Worm (Caenorhabditis elegans) whole organism, late embryonic: Measurements from ENCODE around the gene ZK512.1.

Source experiments
- C08G9.2 ChIP-seq: sonication (generic microtip); optimal IDR thresholded peaks from 2 replicates; lab custom pipeline; 2016; ENCODE audit warnings: mild to moderate bottlenecking, missing genetic modification characterization, moderate library complexity, missing compliant biosample characterization
- F13H6.1 ChIP-seq: sonication (generic microtip); optimal IDR thresholded peaks from 2 replicates; lab custom pipeline; 2016; ENCODE audit warnings: missing genetic modification characterization, missing compliant biosample characterization
- K09A11.1 ChIP-seq: sonication (generic microtip); optimal IDR thresholded peaks from 2 replicates; lab custom pipeline; 2017; ENCODE audit warnings: antibody characterized with exemption, mild to moderate bottlenecking, missing genetic modification characterization, missing compliant biosample characterization; ENCODE audit not compliant: insufficient read depth
- Y22D7AL.16 ChIP-seq: sonication (generic microtip); optimal IDR thresholded peaks from 2 replicates; lab custom pipeline; 2016; ENCODE audit warnings: missing genetic modification characterization, missing compliant biosample characterization
- ahr-1 ChIP-seq: sonication (generic microtip); optimal IDR thresholded peaks from 2 replicates; lab custom pipeline; 2016; ENCODE audit warnings: missing genetic modification characterization, missing compliant biosample characterization
- ceh-14 ChIP-seq: sonication (generic microtip); optimal IDR thresholded peaks from 2 replicates; lab custom pipeline; 2016; ENCODE audit warnings: missing genotype, missing genetic modification characterization, missing compliant biosample characterization
- ceh-18 ChIP-seq: sonication (generic microtip); optimal IDR thresholded peaks from 2 replicates; lab custom pipeline; 2016; ENCODE audit warnings: missing genetic modification characterization, missing compliant biosample characterization
- ceh-31 ChIP-seq: sonication (generic microtip); optimal IDR thresholded peaks from 2 replicates; lab custom pipeline; 2016; ENCODE audit warnings: missing genetic modification characterization, missing compliant biosample characterization
- ceh-45 ChIP-seq: fragments of 200-800 bp; sonication (Bioruptor generic); IDR thresholded peaks from 2 replicates; pipeline ENCODE4 v1.3.6; 2022; ENCODE audit warnings: missing genetic modification reagents, missing genetic modification characterization, missing compliant biosample characterization
- ceh-48 ChIP-seq: sonication (generic microtip); optimal IDR thresholded peaks from 2 replicates; lab custom pipeline; 2016; ENCODE audit warnings: missing genetic modification characterization, inconsistent platforms, missing compliant biosample characterization
- ceh-9 ChIP-seq: sonication (generic microtip); optimal IDR thresholded peaks from 2 replicates; lab custom pipeline; 2016; ENCODE audit warnings: mild to moderate bottlenecking, missing genetic modification characterization, inconsistent platforms, missing compliant biosample characterization
- che-1 ChIP-seq: sonication (generic microtip); optimal IDR thresholded peaks from 2 replicates; lab custom pipeline; 2016; ENCODE audit warnings: mild to moderate bottlenecking, missing genetic modification characterization, missing compliant biosample characterization
- dmd-4 ChIP-seq: sonication (generic microtip); optimal IDR thresholded peaks from 2 replicates; lab custom pipeline; 2016; ENCODE audit warnings: borderline replicate concordance, missing genetic modification characterization, missing compliant biosample characterization
- dve-1 ChIP-seq: sonication (generic microtip); optimal IDR thresholded peaks from 2 replicates; lab custom pipeline; 2017; ENCODE audit warnings: antibody characterized with exemption, mild to moderate bottlenecking, missing genetic modification characterization, missing compliant biosample characterization
- elt-2 ChIP-seq: sonication (generic microtip); optimal IDR thresholded peaks from 2 replicates; lab custom pipeline; 2016; ENCODE audit warnings: missing genetic modification reagents, missing genetic modification characterization, missing compliant biosample characterization
- elt-4 ChIP-seq: sonication (generic microtip); optimal IDR thresholded peaks from 2 replicates; lab custom pipeline; 2016; ENCODE audit warnings: missing genetic modification characterization, missing compliant biosample characterization
- ets-4 ChIP-seq: sonication (generic microtip); optimal IDR thresholded peaks from 2 replicates; lab custom pipeline; 2016; ENCODE audit warnings: missing genetic modification characterization, missing compliant biosample characterization
- fkh-6 ChIP-seq: sonication (generic microtip); optimal IDR thresholded peaks from 2 replicates; lab custom pipeline; 2016; ENCODE audit warnings: missing genetic modification characterization, missing compliant biosample characterization
- hlh-30 ChIP-seq: sonication (generic microtip); optimal IDR thresholded peaks from 2 replicates; lab custom pipeline; 2017; ENCODE audit warnings: antibody characterized with exemption, missing genetic modification characterization, missing compliant biosample characterization; ENCODE audit not compliant: insufficient read depth
- lin-11 ChIP-seq: fragments of 200-800 bp; sonication (Bioruptor generic); optimal IDR thresholded peaks from 2 replicates; lab custom pipeline; 2018; ENCODE audit warnings: mild to moderate bottlenecking, missing genetic modification characterization, missing compliant biosample characterization
- nfya-1 ChIP-seq: sonication (generic microtip); optimal IDR thresholded peaks from 2 replicates; lab custom pipeline; 2017; ENCODE audit warnings: missing genetic modification characterization, mild to moderate bottlenecking, missing compliant biosample characterization, antibody characterized with exemption, moderate library complexity
- nhr-232 ChIP-seq: sonication (generic microtip); optimal IDR thresholded peaks from 2 replicates; lab custom pipeline; 2016; ENCODE audit warnings: missing genetic modification characterization, missing compliant biosample characterization
- npax-4 ChIP-seq: sonication (generic microtip); optimal IDR thresholded peaks from 2 replicates; lab custom pipeline; 2016; ENCODE audit warnings: missing genetic modification characterization, missing compliant biosample characterization
- odd-2 ChIP-seq: sonication (generic microtip); optimal IDR thresholded peaks from 2 replicates; lab custom pipeline; 2017; ENCODE audit warnings: antibody characterized with exemption, mild to moderate bottlenecking, missing genetic modification characterization, missing compliant biosample characterization
- pag-3 ChIP-seq: sonication (generic microtip); optimal IDR thresholded peaks from 2 replicates; lab custom pipeline; 2016; ENCODE audit warnings: missing compliant biosample characterization, missing genetic modification characterization, borderline replicate concordance
- pat-9 ChIP-seq: fragments of 200-800 bp; sonication (Bioruptor generic); optimal IDR thresholded peaks from 2 replicates; lab custom pipeline; 2018; ENCODE audit warnings: mild to moderate bottlenecking, missing genetic modification characterization, moderate library complexity, missing compliant biosample characterization
- pha-2 ChIP-seq: sonication (generic microtip); optimal IDR thresholded peaks from 2 replicates; lab custom pipeline; 2017; ENCODE audit warnings: mild to moderate bottlenecking, missing genetic modification characterization, missing compliant biosample characterization
- pha-4 ChIP-seq: fragments of 150-350 bp; optimal IDR thresholded peaks from 2 replicates; lab custom pipeline; 2018; ENCODE audit warnings: missing biosample characterization, missing genetic modification reagents, missing genetic modification characterization
- pros-1 ChIP-seq: fragments of 150-350 bp; optimal IDR thresholded peaks from 2 replicates; lab custom pipeline; 2014; ENCODE audit warnings: missing biosample characterization, missing genetic modification reagents, missing genetic modification characterization
- sox-4 ChIP-seq: sonication (generic microtip); optimal IDR thresholded peaks from 2 replicates; lab custom pipeline; 2017; ENCODE audit warnings: mild to moderate bottlenecking, missing genetic modification characterization, inconsistent platforms, missing compliant biosample characterization
- tbx-2 ChIP-seq: sonication (generic microtip); optimal IDR thresholded peaks from 2 replicates; lab custom pipeline; 2016; ENCODE audit warnings: missing genetic modification characterization, missing compliant biosample characterization
- ttx-3 ChIP-seq: sonication (generic microtip); optimal IDR thresholded peaks from 2 replicates; lab custom pipeline; 2016; ENCODE audit warnings: missing genetic modification reagents, missing genetic modification characterization, missing compliant biosample characterization
- unc-42 ChIP-seq: sonication (generic microtip); optimal IDR thresholded peaks from 2 replicates; lab custom pipeline; 2016; ENCODE audit warnings: missing genotype, missing genetic modification characterization, missing compliant biosample characterization
- unc-86 ChIP-seq: sonication (generic microtip); optimal IDR thresholded peaks from 2 replicates; lab custom pipeline; 2016; ENCODE audit warnings: missing genetic modification characterization, missing compliant biosample characterization
- zip-5 ChIP-seq: sonication (generic microtip); optimal IDR thresholded peaks from 2 replicates; lab custom pipeline; 2016; ENCODE audit warnings: missing genetic modification characterization, missing compliant biosample characterization

ZK512.1 gene

DNA sequence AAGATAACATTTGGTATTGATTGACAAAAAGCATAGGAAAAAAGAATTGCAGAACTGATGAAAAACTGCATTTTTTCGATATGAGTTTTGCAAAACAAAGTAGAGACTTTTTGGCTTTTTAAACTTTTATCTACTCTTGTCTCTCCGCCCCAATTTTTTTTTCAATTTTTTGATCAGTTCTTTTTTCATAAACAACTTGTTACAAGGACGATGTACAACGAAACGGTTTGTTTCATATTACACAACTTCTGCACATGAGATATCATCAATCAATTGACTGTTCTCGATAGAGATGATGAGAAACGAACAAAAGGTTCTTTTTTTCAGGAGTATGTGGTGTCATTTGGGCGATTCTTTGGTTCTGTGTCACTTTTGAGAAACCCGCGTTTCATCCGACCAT, 23.9 kb downstream of the ZK512.1 start, which contains the start of gene ZK512.7:
Gene ZK512.7, minus strand, starts transcription at position 101 of the 400 bp plus-strand sequence.
- TF ChIP-seq unc-86 (tag; lab: Kevin White, UChicago) (no peak), ceh-14 (tag; lab: Kevin White, UChicago) (no peak), pat-9 (tag; lab: Kevin White, UChicago) (no peak), odd-2 (no peak), pha-2 (no peak), hlh-30 (no peak), C08G9.2 (tag; lab: Kevin White, UChicago) (no peak), ceh-31 (tag; lab: Kevin White, UChicago) (no peak), elt-4 (tag; lab: Kevin White, UChicago) (no peak), ceh-18 (tag; lab: Kevin White, UChicago) (no peak), dve-1 (no peak), elt-2 (tag; lab: Kevin White, UChicago) (no peak), ahr-1 (no peak), lin-11 (tag; lab: Kevin White, UChicago) (no peak), tbx-2 (tag; lab: Kevin White, UChicago) (no peak), pha-4 (tag; lab: Kevin White, UChicago) (no peak)

- TF ChIP-seq dmd-4 (no peak), pat-9 (tag; lab: Kevin White, UChicago) (no peak), pag-3 (tag; lab: Kevin White, UChicago) (no peak), fkh-6 (tag; lab: Kevin White, UChicago) (no peak), Y22D7AL.16 (tag; lab: Kevin White, UChicago) (no peak), ceh-14 (tag; lab: Kevin White, UChicago) (no peak), che-1 (tag; lab: Kevin White, UChicago) (no peak), unc-42 (tag; lab: Kevin White, UChicago) (peak; percentile 64), ceh-18 (tag; lab: Kevin White, UChicago) (no peak), F13H6.1 (no peak), sox-4 (tag; lab: Kevin White, UChicago) (no peak), ceh-48 (tag; lab: Kevin White, UChicago) (peak; percentile 69), dve-1 (no peak), ttx-3 (tag; lab: Kevin White, UChicago) (no peak), ceh-31 (tag; lab: Kevin White, UChicago) (no peak), hlh-30 (no peak), pha-2 (no peak), npax-4 (tag; lab: Kevin White, UChicago) (no peak), odd-2 (no peak), elt-4 (tag; lab: Kevin White, UChicago) (no peak), ceh-45 (GFP tag; lab: Robert Waterston, UW) (no peak), ahr-1 (no peak), zip-5 (tag; lab: Kevin White, UChicago) (no peak), nfya-1 (tag; lab: Kevin White, UChicago) (peak; percentile 7)
Measured at ce11 chrIII:9143911-9144310, 29.2 kb downstream of the ZK512.1 start, which contains the start of gene ZK512.11. ZK512.11 (plus strand) TSS chrIII:9144211.

- no peak for TF ChIP-seq pros-1 (tag; lab: Kevin White, UChicago)
- TF ChIP-seq K09A11.1: no peak
- TF ChIP-seq nhr-232 (tag; lab: Kevin White, UChicago): no peak
- TF ChIP-seq ets-4 (tag; lab: Kevin White, UChicago): no peak
- TF ChIP-seq ceh-9 (tag; lab: Kevin White, UChicago): no peak
- TF ChIP-seq unc-42 (tag; lab: Kevin White, UChicago): peak; percentile 8
- TF ChIP-seq C08G9.2 (tag; lab: Kevin White, UChicago): no peak
Measured at ce11 chrIII:9144744-9145390, 30.1 kb downstream of the ZK512.1 start, which contains the start of the genes ZK512.2 and ZK512.4. ZK512.2 (minus strand) TSS chrIII:9144794. ZK512.4 (plus strand) TSS chrIII:9145340.
